Worm (Caenorhabditis elegans): ENCODE measurements around the gene dlc-3.

- TF ChIP-seq pha-4 (GFP tag; IDR thresholded peaks at IDR 0.05) (no peak), pha-4 (tag; optimal IDR thresholded peaks at IDR 0.05) (no peak), lin-39 (tag; optimal IDR thresholded peaks at IDR 0.05) (no peak), dpl-1 (GFP tag; optimal IDR thresholded peaks at IDR 0.05) (no peak), T20F7.1 (GFP tag; optimal IDR thresholded peaks at IDR 0.05) (no peak), fos-1 (tag; optimal IDR thresholded peaks at IDR 0.05) (no peak)
These were observed 10.9 kb downstream of the dlc-3 start, which contains the start of gene dlc-4 for ce11 chrIV:16442963-16443362.

All from whole organism, L4 larva.